Fruit fly (Drosophila melanogaster): Measurements from ENCODE around the gene lqfR.

The lqfR gene

dm6 chr3R:22381735-22382134 is 29.4 kb upstream of the lqfR start, which contains the start of gene Gpdh3:
Gene Gpdh3, plus strand, starts transcription at chr3R:22382035.
- no peak for TF ChIP-seq pdm3 (GFP tag; optimal IDR thresholded peaks at IDR 0.05)

- TF ChIP-seq CG8119 (GFP tag; IDR thresholded peaks at IDR 0.05) (no peak), CG1621 (tag; optimal IDR thresholded peaks at IDR 0.05) (no peak), CG6792 (GFP tag; optimal IDR thresholded peaks at IDR 0.05) (no peak), acj6 (GFP tag; optimal IDR thresholded peaks at IDR 0.05) (no peak), Sox102F (GFP tag; optimal IDR thresholded peaks at IDR 0.05) (no peak), achi (GFP tag; optimal IDR thresholded peaks at IDR 0.05) (no peak), CG15336 (GFP tag; IDR thresholded peaks at IDR 0.05) (no peak)
Observed at dm6 chr3R:22389614-22390013, 21.5 kb upstream of the lqfR start, which contains the start of the genes CAH8 and CG7059. Gene CAH8, minus strand, starts transcription at chr3R:22389714. Gene CG7059, plus strand, starts transcription at chr3R:22389780.

dm6 chr3R:22390109-22390508 is 21.0 kb upstream of the lqfR start:
- no peak for TF ChIP-seq CG6854 (GFP tag; optimal IDR thresholded peaks at IDR 0.05)
- TF ChIP-seq Ets21C (GFP tag; optimal IDR thresholded peaks at IDR 0.05): no peak
- TF ChIP-seq Sox14 (GFP tag; optimal IDR thresholded peaks at IDR 0.05): no peak
- TF ChIP-seq CG6808 (GFP tag; optimal IDR thresholded peaks at IDR 0.05): no peak
- no peak for TF ChIP-seq Sox102F (GFP tag; optimal IDR thresholded peaks at IDR 0.05)

- TF ChIP-seq CG8119 (GFP tag; IDR thresholded peaks at IDR 0.05): no peak
Observed at dm6 chr3R:22394004-22394403, 17.1 kb upstream of the lqfR start, which contains the start of gene CG13857. Gene CG13857, minus strand, starts transcription at chr3R:22394104.

- TF ChIP-seq Hr4 (GFP tag; optimal IDR thresholded peaks at IDR 0.05) (peak; percentile 45), CG32006 (GFP tag; optimal IDR thresholded peaks at IDR 0.05) (peak; percentile 58), CG8119 (GFP tag; IDR thresholded peaks at IDR 0.05) (peak; percentile 41; the same call in 1 of the 3 replicates), CG4318 (GFP tag; optimal IDR thresholded peaks at IDR 0.05) (peak; percentile 27), pdm3 (GFP tag; optimal IDR thresholded peaks at IDR 0.05) (peak; percentile 18), dsx (GFP tag; optimal IDR thresholded peaks at IDR 0.05; ENCODE audit: poor library complexity, severe bottlenecking) (peak; percentile 5), achi (GFP tag; optimal IDR thresholded peaks at IDR 0.05) (peak; percentile 14), CG6163 (GFP tag; IDR thresholded peaks at IDR 0.05) (0 out of 3 replicates have a peak, but pooled peaks have one; percentile 24), Ets96B (tag; optimal IDR thresholded peaks at IDR 0.05) (no peak), Blimp-1 (GFP tag; optimal IDR thresholded peaks at IDR 0.05) (peak; percentile 27), Lpt (GFP tag; optimal IDR thresholded peaks at IDR 0.05) (peak; percentile 5), CG11762 (GFP tag; optimal IDR thresholded peaks at IDR 0.05; ENCODE audit: insufficient read depth) (no peak), Eip78C (GFP tag) (peak; percentile 73), fd85E (GFP tag; optimal IDR thresholded peaks at IDR 0.05) (no peak), Gug (GFP tag; IDR thresholded peaks at IDR 0.05) (peak; percentile 31; the same call in 1 of the 2 replicates), CG31627 (GFP tag; optimal IDR thresholded peaks at IDR 0.05) (no peak), CG16779 (tag; optimal IDR thresholded peaks at IDR 0.05) (no peak), CG3919 (GFP tag; optimal IDR thresholded peaks at IDR 0.05) (peak; percentile 19), CG15336 (GFP tag; IDR thresholded peaks at IDR 0.05) (0 out of 2 replicates have a peak, but pooled peaks have one; percentile 15), Sox102F (GFP tag; optimal IDR thresholded peaks at IDR 0.05) (no peak)
Observed at dm6 chr3R:22395409-22396178, 15.5 kb upstream of the lqfR start.

- no peak for TF ChIP-seq salr (GFP tag; optimal IDR thresholded peaks at IDR 0.05)
- no peak for TF ChIP-seq dsx (GFP tag; optimal IDR thresholded peaks at IDR 0.05; ENCODE audit: poor library complexity, severe bottlenecking)
- no peak for TF ChIP-seq Sox102F (GFP tag; optimal IDR thresholded peaks at IDR 0.05)
- TF ChIP-seq fkh (GFP tag; optimal IDR thresholded peaks at IDR 0.05): peak; percentile 18
- no peak for TF ChIP-seq eg (GFP tag; IDR thresholded peaks at IDR 0.05)
Observed at dm6 chr3R:22396238-22396772, 14.8 kb upstream of the lqfR start.
